Fruit fly (Drosophila melanogaster) whole organism, embryonic: Measurements from ENCODE around the gene CG32333.

Source experiments
- ATbp ChIP-seq: fragments of 200-800 bp; sonication (Bioruptor generic); optimal IDR thresholded peaks from 2 replicates; lab custom pipeline; 2017; ENCODE audit warnings: missing biosample characterization, mild to moderate bottlenecking, missing genetic modification characterization, missing genetic modification reagents
- B-H1 ChIP-seq: fragments of 200-800 bp; sonication (Bioruptor generic); IDR thresholded peaks from 3 replicates; pipeline ENCODE4 v1.3.6; 2022; ENCODE audit warnings: missing biosample characterization, missing genetic modification characterization
- Blimp-1 ChIP-seq: fragments of 200-800 bp; sonication (Bioruptor generic); optimal IDR thresholded peaks from 3 replicates; lab custom pipeline; 2018; ENCODE audit warnings: missing biosample characterization, missing genetic modification characterization, mild to moderate bottlenecking, moderate library complexity, missing genetic modification reagents
- CG10565 ChIP-seq: fragments of 200-800 bp; sonication (Bioruptor generic); optimal IDR thresholded peaks from 3 replicates; lab custom pipeline; 2016; ENCODE audit warnings: missing biosample characterization, mild to moderate bottlenecking, missing genetic modification characterization
- CG11696 ChIP-seq: fragments of 200-800 bp; sonication (Bioruptor generic); IDR thresholded peaks from 2 replicates; pipeline ENCODE4 v1.3.6; 2022; ENCODE audit warnings: missing biosample characterization, missing genetic modification characterization
- CG12104 ChIP-seq: fragments of 200-800 bp; sonication (Bioruptor generic); optimal IDR thresholded peaks from 3 replicates; lab custom pipeline; 2016; ENCODE audit warnings: missing biosample characterization, missing genetic modification characterization
- CG12659 ChIP-seq: fragments of 200-800 bp; sonication (Bioruptor generic); optimal IDR thresholded peaks from 3 replicates; lab custom pipeline; 2017; ENCODE audit warnings: mild to moderate bottlenecking, missing biosample characterization, missing genetic modification reagents, missing genetic modification characterization
- CG12942 ChIP-seq: fragments of 200-800 bp; sonication (Bioruptor generic); optimal IDR thresholded peaks from 3 replicates; lab custom pipeline; 2016; ENCODE audit warnings: missing biosample characterization, missing genetic modification characterization
- CG15269 ChIP-seq: fragments of 200-800 bp; sonication (Bioruptor generic); optimal IDR thresholded peaks from 2 replicates; lab custom pipeline; 2018; ENCODE audit warnings: missing biosample characterization, mild to moderate bottlenecking, missing genetic modification characterization, moderate library complexity
- CG1602 ChIP-seq: fragments of 200-800 bp; sonication (Bioruptor generic); optimal IDR thresholded peaks from 3 replicates; lab custom pipeline; 2016; ENCODE audit warnings: missing biosample characterization, missing genetic modification characterization
- CG17912 ChIP-seq: fragments of 200-800 bp; sonication (Bioruptor generic); optimal IDR thresholded peaks from 2 replicates; lab custom pipeline; 2018; ENCODE audit warnings: missing biosample characterization, mild to moderate bottlenecking, missing genetic modification characterization
- CG1792 ChIP-seq: fragments of 200-800 bp; sonication (Bioruptor generic); optimal IDR thresholded peaks from 2 replicates; lab custom pipeline; 2016; ENCODE audit warnings: missing biosample characterization, missing genetic modification characterization
- CG18599 ChIP-seq: fragments of 200-800 bp; sonication (Bioruptor generic); optimal IDR thresholded peaks from 3 replicates; lab custom pipeline; 2017; ENCODE audit warnings: missing biosample characterization, missing genetic modification characterization, mild to moderate bottlenecking, moderate library complexity, missing genetic modification reagents
- CG2712 ChIP-seq: fragments of 200-800 bp; optimal IDR thresholded peaks from 3 replicates; lab custom pipeline; 2019; ENCODE audit warnings: missing biosample characterization, mild to moderate bottlenecking, missing genetic modification characterization, moderate library complexity
- CG2875 ChIP-seq: fragments of 200-800 bp; sonication (Bioruptor generic); optimal IDR thresholded peaks from 2 replicates; lab custom pipeline; 2017; ENCODE audit warnings: missing biosample characterization, mild to moderate bottlenecking, missing genetic modification characterization, missing genetic modification reagents
- CG30403 ChIP-seq: fragments of 200-800 bp; sonication (Bioruptor generic); optimal IDR thresholded peaks from 3 replicates; lab custom pipeline; 2016; ENCODE audit warnings: missing biosample characterization, missing genetic modification characterization
- CG32532 ChIP-seq: fragments of 200-800 bp; sonication (Bioruptor generic); IDR thresholded peaks from 2 replicates; pipeline ENCODE4 v1.3.6; 2022; ENCODE audit warnings: missing biosample characterization, missing genetic modification characterization
- CG4424 ChIP-seq: fragments of 200-800 bp; sonication (Bioruptor generic); optimal IDR thresholded peaks from 3 replicates; lab custom pipeline; 2016; ENCODE audit warnings: missing biosample characterization, missing genetic modification characterization
- CG6175 ChIP-seq: fragments of 200-800 bp; sonication (Bioruptor generic); IDR thresholded peaks from 3 replicates; pipeline ENCODE4 v1.3.6; 2022; ENCODE audit warnings: missing biosample characterization, missing genetic modification characterization
- CG6683 ChIP-seq: fragments of 200-800 bp; sonication (Bioruptor generic); optimal IDR thresholded peaks from 2 replicates; lab custom pipeline; 2017; ENCODE audit warnings: missing biosample characterization, mild to moderate bottlenecking, missing genetic modification characterization, missing genetic modification reagents
- CG7271 ChIP-seq: fragments of 200-800 bp; sonication (Bioruptor generic); optimal IDR thresholded peaks from 2 replicates; lab custom pipeline; 2018; ENCODE audit warnings: missing biosample characterization, mild to moderate bottlenecking, missing genetic modification characterization, moderate library complexity
- CG8359 ChIP-seq: fragments of 200-800 bp; sonication (Bioruptor generic); optimal IDR thresholded peaks from 2 replicates; lab custom pipeline; 2017; ENCODE audit warnings: missing biosample characterization, mild to moderate bottlenecking, missing genetic modification characterization, borderline replicate concordance
- CoRest ChIP-seq: fragments of 200-800 bp; sonication (Bioruptor generic); optimal IDR thresholded peaks from 3 replicates; lab custom pipeline; 2018; ENCODE audit warnings: missing biosample characterization, mild to moderate bottlenecking, missing genetic modification characterization, moderate library complexity
- D19B ChIP-seq: fragments of 200-800 bp; sonication (Bioruptor generic); optimal IDR thresholded peaks from 2 replicates; lab custom pipeline; 2017; ENCODE audit warnings: missing biosample characterization, mild to moderate bottlenecking, missing genetic modification characterization
- Dip2 ChIP-seq: fragments of 200-800 bp; sonication (Bioruptor generic); IDR thresholded peaks from 2 replicates; pipeline ENCODE4 v1.3.6; 2022; ENCODE audit warnings: missing biosample characterization, missing genetic modification characterization
- E2f1 ChIP-seq: fragments of 200-800 bp; sonication (Bioruptor generic); IDR thresholded peaks from 2 replicates; pipeline ENCODE4 v1.3.6; 2022; ENCODE audit warnings: missing biosample characterization, missing genetic modification characterization
- Ets97D ChIP-seq: fragments of 200-800 bp; sonication (Bioruptor generic); optimal IDR thresholded peaks from 3 replicates; lab custom pipeline; 2016; ENCODE audit warnings: missing biosample characterization, missing genetic modification characterization
- Fer2 ChIP-seq: fragments of 200-800 bp; sonication (Bioruptor generic); optimal IDR thresholded peaks from 2 replicates; lab custom pipeline; 2018; ENCODE audit warnings: missing biosample characterization, mild to moderate bottlenecking, missing genetic modification characterization, moderate library complexity
- MTF-1 ChIP-seq: fragments of 200-800 bp; sonication (Bioruptor generic); optimal IDR thresholded peaks from 2 replicates; lab custom pipeline; 2018; ENCODE audit warnings: missing biosample characterization, mild to moderate bottlenecking, missing genetic modification characterization, borderline replicate concordance
- Oli ChIP-seq: fragments of 200-800 bp; sonication (Bioruptor generic); optimal IDR thresholded peaks from 2 replicates; lab custom pipeline; 2018; ENCODE audit warnings: missing biosample characterization, mild to moderate bottlenecking, missing genetic modification characterization, moderate library complexity
- Ssrp ChIP-seq: fragments of 200-800 bp; sonication (Bioruptor generic); optimal IDR thresholded peaks from 2 replicates; lab custom pipeline; 2018; ENCODE audit warnings: missing biosample characterization, mild to moderate bottlenecking, missing genetic modification characterization, moderate library complexity
- Xbp1 ChIP-seq: fragments of 200-800 bp; sonication (Bioruptor generic); optimal IDR thresholded peaks from 3 replicates; lab custom pipeline; 2016; ENCODE audit warnings: missing biosample characterization, mild to moderate bottlenecking, missing genetic modification characterization
- chm ChIP-seq: fragments of 200-800 bp; sonication (Bioruptor generic); IDR thresholded peaks from 2 replicates; pipeline ENCODE4 v1.3.6; 2022; ENCODE audit warnings: missing biosample characterization, missing genetic modification characterization
- corto ChIP-seq: fragments of 200-800 bp; sonication (Bioruptor generic); optimal IDR thresholded peaks from 2 replicates; lab custom pipeline; 2016; ENCODE audit warnings: missing biosample characterization, mild to moderate bottlenecking, missing genetic modification characterization, moderate library complexity
- fd64A ChIP-seq: fragments of 200-800 bp; sonication (Bioruptor generic); optimal IDR thresholded peaks from 3 replicates; lab custom pipeline; 2018; ENCODE audit warnings: missing biosample characterization, mild to moderate bottlenecking, missing genetic modification characterization
- gcm ChIP-seq: fragments of 200-800 bp; sonication (Bioruptor generic); optimal IDR thresholded peaks from 2 replicates; lab custom pipeline; 2019; ENCODE audit warnings: missing biosample characterization, mild to moderate bottlenecking, missing genetic modification characterization, moderate library complexity
- gfzf ChIP-seq: fragments of 200-800 bp; sonication (Bioruptor generic); optimal IDR thresholded peaks from 2 replicates; lab custom pipeline; 2016; ENCODE audit warnings: missing biosample characterization, mild to moderate bottlenecking, missing genetic modification characterization, moderate library complexity
- gsb ChIP-seq: fragments of 200-800 bp; sonication (Bioruptor generic); IDR thresholded peaks from 2 replicates; pipeline ENCODE4 v1.3.6; 2022; ENCODE audit warnings: missing biosample characterization, missing genetic modification characterization
- h ChIP-seq: fragments of >200 bp; optimal IDR thresholded peaks from 2 replicates; lab custom pipeline; 2017
- hkb ChIP-seq, 2 experiments: fragments of 200-800 bp in 1 of 2; fragments of >200 bp in 1 of 2; sonication (Bioruptor generic) in 1 of 2; IDR thresholded peaks in 1 of 2; optimal IDR thresholded peaks in 1 of 2; 2 replicates each; pipeline versions ENCODE4 v1.3.6 to Lab custom; 2017 to 2022; ENCODE audit warnings: missing biosample characterization in 1 of 2, missing genetic modification characterization in 1 of 2
- hth ChIP-seq: fragments of >200 bp; optimal IDR thresholded peaks from 2 replicates; lab custom pipeline; 2017; ENCODE audit warnings: inconsistent platforms
- mam ChIP-seq: fragments of 200-800 bp; sonication (Bioruptor generic); optimal IDR thresholded peaks from 3 replicates; lab custom pipeline; 2016; ENCODE audit warnings: missing biosample characterization, missing genetic modification characterization
- nom ChIP-seq: fragments of 200-800 bp; sonication (Bioruptor generic); optimal IDR thresholded peaks from 2 replicates; lab custom pipeline; 2017; ENCODE audit warnings: missing biosample characterization, missing genetic modification characterization, mild to moderate bottlenecking, moderate library complexity, missing genetic modification reagents
- onecut ChIP-seq: fragments of 200-800 bp; sonication (Bioruptor generic); IDR thresholded peaks from 2 replicates; pipeline ENCODE4 v1.3.6; 2022; ENCODE audit warnings: missing biosample characterization, missing genetic modification characterization
- seq ChIP-seq: fragments of 200-800 bp; sonication (Bioruptor generic); IDR thresholded peaks from 2 replicates; pipeline ENCODE4 v1.3.6; 2022; ENCODE audit warnings: missing biosample characterization, missing genetic modification characterization
- sim ChIP-seq: fragments of 200-800 bp; sonication (Bioruptor generic); IDR thresholded peaks from 2 replicates; pipeline ENCODE4 v1.3.6; 2022; ENCODE audit warnings: missing biosample characterization, missing genetic modification characterization
- stwl ChIP-seq: fragments of 200-800 bp; sonication (Bioruptor generic); optimal IDR thresholded peaks from 3 replicates; lab custom pipeline; 2018; ENCODE audit warnings: missing biosample characterization, mild to moderate bottlenecking, missing genetic modification characterization, moderate library complexity
- toy ChIP-seq: fragments of 200-800 bp; sonication (Bioruptor generic); IDR thresholded peaks from 2 replicates; pipeline ENCODE4 v1.3.6; 2022; ENCODE audit warnings: missing biosample characterization, missing genetic modification characterization
- vfl ChIP-seq: fragments of 200-800 bp; sonication (Bioruptor generic); optimal IDR thresholded peaks from 2 replicates; lab custom pipeline; 2016; ENCODE audit warnings: missing biosample characterization, missing genetic modification characterization

Gene CG32333

DNA sequence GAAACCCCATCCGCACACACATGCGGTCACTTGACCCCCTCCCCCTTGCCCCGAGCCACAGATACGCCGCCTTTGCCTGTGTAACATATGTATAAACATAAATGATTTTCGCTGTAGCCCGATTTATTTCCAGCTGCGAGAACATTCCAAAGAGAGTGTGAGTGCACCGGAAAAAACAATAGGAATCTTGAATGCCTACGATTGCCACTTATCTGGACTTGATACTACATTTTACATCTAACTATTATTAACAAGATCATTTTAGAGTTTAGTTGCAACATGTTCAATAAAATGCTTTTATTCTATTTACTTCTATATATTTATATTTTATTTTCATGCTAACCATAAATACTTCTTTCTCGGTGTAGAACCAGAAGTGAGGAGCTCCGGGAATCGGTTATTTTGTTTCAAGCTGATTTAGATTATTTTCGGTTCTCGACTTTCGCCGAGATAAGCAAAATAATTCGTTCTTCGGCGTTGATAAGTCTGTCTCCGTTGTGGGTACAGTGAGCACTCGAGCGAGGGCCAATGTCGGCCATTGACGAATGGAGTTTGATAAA lies 24.4 kb downstream of the CG32333 start (continued):
- TF ChIP-seq CG6683 (GFP tag; lab: Kevin White, UChicago) (peak; percentile 32), CG10565 (GFP tag; lab: Kevin White, UChicago) (no peak), CG2712 (tag; lab: Kevin White, UChicago) (peak; percentile 95), h (lab: Kevin White, UChicago) (no peak), chm (GFP tag; lab: Robert Waterston, UW) (peak; percentile 74; the same call in 1 of the 2 replicates), CG12942 (GFP tag; lab: Kevin White, UChicago) (peak; percentile 76), CG2875 (GFP tag; lab: Kevin White, UChicago) (peak; percentile 81), Oli (peak; percentile 83), CG12659 (GFP tag; lab: Kevin White, UChicago) (peak; percentile 75), D19B (GFP tag; lab: Kevin White, UChicago) (peak; percentile 18), Ets97D (GFP tag; lab: Kevin White, UChicago) (peak; percentile 19), Blimp-1 (GFP tag; lab: Kevin White, UChicago) (peak; percentile 91), hkb (optimal IDR thresholded peaks at IDR 0.05; lab: Kevin White, UChicago) (no peak), hkb (GFP tag; IDR thresholded peaks at IDR 0.05; lab: Robert Waterston, UW) (peak; percentile 90), CG11696 (GFP tag; lab: Robert Waterston, UW) (peak; percentile 69), CG18599 (GFP tag; lab: Kevin White, UChicago) (peak; percentile 90), CG30403 (GFP tag; lab: Kevin White, UChicago) (peak; percentile 82), Ssrp (tag; lab: Kevin White, UChicago) (peak; percentile 82), gsb (GFP tag; lab: Robert Waterston, UW) (no peak), mam (GFP tag; lab: Kevin White, UChicago) (peak; percentile 24), hth (lab: Kevin White, UChicago) (no peak), nom (GFP tag; lab: Kevin White, UChicago) (peak; percentile 39), Xbp1 (GFP tag; lab: Kevin White, UChicago) (peak; percentile 76), gcm (GFP tag; lab: Kevin White, UChicago) (peak; percentile 87), CG1602 (GFP tag; lab: Kevin White, UChicago) (peak; percentile 80), CG17912 (GFP tag; lab: Kevin White, UChicago) (no peak), seq (GFP tag; lab: Robert Waterston, UW) (peak; percentile 52; the same call in 1 of the 2 replicates), CG1792 (no peak), stwl (peak; percentile 7), B-H1 (GFP tag; lab: Robert Waterston, UW) (peak; percentile 62; the same call in 1 of the 3 replicates), corto (GFP tag; lab: Kevin White, UChicago) (no peak), vfl (GFP tag; lab: Kevin White, UChicago) (peak; percentile 18), ATbp (GFP tag; lab: Kevin White, UChicago) (peak; percentile 84), fd64A (GFP tag; lab: Kevin White, UChicago) (peak; percentile 65), gfzf (no peak), E2f1 (peak; percentile 58; the same call in 1 of the 2 replicates), Dip2 (GFP tag; lab: Robert Waterston, UW) (no peak), CG12104 (peak; percentile 60), toy (GFP tag; lab: Robert Waterston, UW) (no peak), CoRest (peak; percentile 88), onecut (peak; percentile 64), CG4424 (GFP tag; lab: Kevin White, UChicago) (peak; percentile 62), MTF-1 (GFP tag; lab: Kevin White, UChicago) (peak; percentile 21), CG15269 (tag; lab: Kevin White, UChicago) (peak; percentile 78), CG8359 (peak; percentile 62), sim (GFP tag; lab: Robert Waterston, UW) (peak; percentile 69; the same call in 1 of the 2 replicates), CG6175 (GFP tag; lab: Robert Waterston, UW) (no peak), CG32532 (peak; percentile 79), CG7271 (tag; lab: Kevin White, UChicago) (no peak), Fer2 (tag; lab: Kevin White, UChicago) (peak; percentile 57)
